Worm (Caenorhabditis elegans): ENCODE results near the gene kel-1.

kel-1 gene

ce11 chrII:11726470-11727106 lies 37.8 kb downstream of the kel-1 start, which contains the start of gene F13D12.5:
Gene F13D12.5, plus strand, starts transcription at chrII:11726814.
- TF ChIP-seq nhr-71 (tag; optimal IDR thresholded peaks at IDR 0.05) (peak; percentile 30), fkh-4 (tag; optimal IDR thresholded peaks at IDR 0.05; ENCODE audit: borderline replicate concordance) (no peak)

DNA sequence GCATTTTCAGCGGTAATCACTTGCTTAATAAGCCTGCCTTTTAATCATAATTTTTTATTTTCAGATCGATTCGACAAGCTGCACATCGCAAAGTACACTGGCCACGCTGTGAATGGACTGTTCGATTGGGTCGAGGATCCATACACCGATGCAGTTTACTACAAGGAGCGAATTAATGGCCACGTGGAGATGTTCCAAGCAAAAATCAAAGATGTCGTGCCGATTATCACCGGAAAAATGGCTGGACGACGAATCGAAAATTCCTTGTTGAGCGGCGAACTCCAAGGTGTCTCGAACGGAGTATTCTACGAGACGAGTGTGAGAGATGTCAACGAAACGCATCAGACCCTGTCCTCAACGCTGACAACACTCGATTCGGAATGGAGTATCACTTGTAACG lies 38.7 kb downstream of the kel-1 start:
- TF ChIP-seq elt-3 (tag; optimal IDR thresholded peaks at IDR 0.05) (no peak), ces-1 (GFP tag; optimal IDR thresholded peaks at IDR 0.05) (no peak), efl-1 (optimal IDR thresholded peaks at IDR 0.05) (no peak), efl-1 (GFP tag; optimal IDR thresholded peaks at IDR 0.05 in 1 of 2) (no peak), fkh-8 (tag; optimal IDR thresholded peaks at IDR 0.05) (no peak), zip-4 (GFP tag; optimal IDR thresholded peaks at IDR 0.05) (no peak), ets-5 (GFP tag; IDR thresholded peaks at IDR 0.05) (no peak), dpl-1 (GFP tag; optimal IDR thresholded peaks at IDR 0.05) (no peak), nhr-76 (tag; optimal IDR thresholded peaks at IDR 0.05) (no peak), nhr-71 (tag; optimal IDR thresholded peaks at IDR 0.05) (no peak), C04F5.9 (tag; optimal IDR thresholded peaks at IDR 0.05) (no peak), nhr-77 (tag; optimal IDR thresholded peaks at IDR 0.05) (no peak), nhr-28 (tag; optimal IDR thresholded peaks at IDR 0.05) (no peak), lin-14 (GFP tag; optimal IDR thresholded peaks at IDR 0.05) (no peak), egl-13 (tag; optimal IDR thresholded peaks at IDR 0.05) (no peak), nhr-19 (GFP tag; conservative IDR thresholded peaks at IDR 0.05) (no peak), nhr-237 (tag; optimal IDR thresholded peaks at IDR 0.05) (no peak), hpl-2 (GFP tag; optimal IDR thresholded peaks at IDR 0.05) (no peak)

DNA sequence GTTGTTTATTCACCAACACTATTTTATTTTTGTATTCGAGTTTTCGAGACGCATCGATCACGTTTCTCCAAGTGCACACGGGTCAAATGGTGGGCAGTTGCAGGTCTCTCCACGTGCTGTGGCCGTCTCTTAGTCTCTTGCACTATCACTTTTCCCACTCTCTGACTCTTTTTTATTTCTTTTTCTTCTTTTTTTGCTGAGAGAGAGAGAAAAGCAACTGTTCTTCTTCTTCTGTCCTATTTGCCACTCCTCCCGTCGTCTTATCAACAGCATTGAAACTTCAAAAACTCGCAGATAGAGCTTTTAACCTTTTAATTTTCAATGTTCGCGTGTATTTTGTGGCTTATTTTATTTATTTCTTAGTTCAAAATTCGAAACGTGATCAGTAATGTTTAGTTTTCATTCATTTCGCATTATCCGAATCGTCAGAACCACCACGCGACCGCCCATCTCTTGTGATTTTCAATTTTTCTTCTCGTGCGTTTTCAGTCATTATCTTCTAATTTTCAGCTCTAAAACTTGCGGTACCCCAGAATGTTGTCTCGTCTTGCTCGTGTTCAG lies 39.9 kb downstream of the kel-1 start, which contains the start of gene alh-8:
Gene alh-8, plus strand, starts transcription at position 511 of the 561 bp plus-strand sequence.
- peak; percentile 76 for TF ChIP-seq nhr-20 (tag; optimal IDR thresholded peaks at IDR 0.05)
- TF ChIP-seq blmp-1 (tag; optimal IDR thresholded peaks at IDR 0.05): peak; percentile 21
- peak; percentile 16 for TF ChIP-seq lir-3 (tag; optimal IDR thresholded peaks at IDR 0.05; ENCODE audit: poor library complexity)
- TF ChIP-seq irx-1 (tag; optimal IDR thresholded peaks at IDR 0.05): no peak
- TF ChIP-seq lin-14 (GFP tag; optimal IDR thresholded peaks at IDR 0.05): peak; percentile 86
- TF ChIP-seq nhr-77 (tag; optimal IDR thresholded peaks at IDR 0.05): no peak
- TF ChIP-seq nhr-90 (tag; optimal IDR thresholded peaks at IDR 0.05; ENCODE audit: poor library complexity): peak; percentile 46
- no peak for TF ChIP-seq ets-5 (GFP tag; IDR thresholded peaks at IDR 0.05)
- no peak for TF ChIP-seq nhr-28 (tag; optimal IDR thresholded peaks at IDR 0.05)
- TF ChIP-seq nhr-47 (tag; optimal IDR thresholded peaks at IDR 0.05): peak; percentile 24
- peak in 1 of 2 experiments; percentile 94 for TF ChIP-seq mdl-1 (tag; optimal IDR thresholded peaks at IDR 0.05)
- TF ChIP-seq lin-15B (tag; optimal IDR thresholded peaks at IDR 0.05): no peak
- TF ChIP-seq rnt-1 (tag; optimal IDR thresholded peaks at IDR 0.05): peak; percentile 78
- peak; percentile 29 for TF ChIP-seq skn-1 (tag; optimal IDR thresholded peaks at IDR 0.05)
- no peak for TF ChIP-seq egl-13 (tag; optimal IDR thresholded peaks at IDR 0.05)
- peak; percentile 45 for TF ChIP-seq ztf-4 (tag; optimal IDR thresholded peaks at IDR 0.05)
- peak; percentile 70 for TF ChIP-seq nhr-19 (GFP tag; conservative IDR thresholded peaks at IDR 0.05)
- peak; percentile 40 for TF ChIP-seq pag-3 (tag; optimal IDR thresholded peaks at IDR 0.05; ENCODE audit: borderline replicate concordance, insufficient read depth)
- peak; percentile 20 for TF ChIP-seq fos-1 (tag; optimal IDR thresholded peaks at IDR 0.05)
- peak in 2 of 3 experiments; percentile 22 to 38 for TF ChIP-seq dpl-1 (GFP tag; optimal IDR thresholded peaks at IDR 0.05)
- TF ChIP-seq elt-3 (tag; optimal IDR thresholded peaks at IDR 0.05): peak in 2 of 6 experiments; percentile 1 to 15
- peak; percentile 32 for TF ChIP-seq snpc-4 (tag; optimal IDR thresholded peaks at IDR 0.05)
- peak; percentile 86 for TF ChIP-seq snu-23 (GFP tag; optimal IDR thresholded peaks at IDR 0.05)
- TF ChIP-seq efl-1 (optimal IDR thresholded peaks at IDR 0.05): peak; percentile 15 to 30
- TF ChIP-seq efl-1 (GFP tag; optimal IDR thresholded peaks at IDR 0.05 in 1 of 2): no peak
- peak; percentile 38 to 68 for TF ChIP-seq lin-35 (GFP tag; optimal IDR thresholded peaks at IDR 0.05)
- no peak for TF ChIP-seq nhr-12 (tag; optimal IDR thresholded peaks at IDR 0.05)
- TF ChIP-seq mep-1 (tag; optimal IDR thresholded peaks at IDR 0.05): peak; percentile 13
- no peak for TF ChIP-seq pax-3 (tag; optimal IDR thresholded peaks at IDR 0.05)
- TF ChIP-seq hlh-17 (GFP tag; optimal IDR thresholded peaks at IDR 0.05; ENCODE audit: borderline replicate concordance): no peak
- no peak for TF ChIP-seq zip-4 (GFP tag; optimal IDR thresholded peaks at IDR 0.05)
- TF ChIP-seq tbx-2 (tag; optimal IDR thresholded peaks at IDR 0.05): peak; percentile 47
- peak; percentile 46 for TF ChIP-seq unc-130 (tag; optimal IDR thresholded peaks at IDR 0.05)
- TF ChIP-seq swsn-7 (tag; optimal IDR thresholded peaks at IDR 0.05): peak; percentile 28
- peak; percentile 64 for TF ChIP-seq nhr-85 (tag)
- no peak for TF ChIP-seq C04F5.9 (tag; optimal IDR thresholded peaks at IDR 0.05)
- TF ChIP-seq elt-2 (tag; optimal IDR thresholded peaks at IDR 0.05): peak; percentile 55
- TF ChIP-seq nhr-84 (tag; optimal IDR thresholded peaks at IDR 0.05): no peak
- peak; percentile 86 for TF ChIP-seq nhr-71 (tag; optimal IDR thresholded peaks at IDR 0.05)
